Worm (Caenorhabditis elegans) whole organism, early embryonic: Measurements from ENCODE around the gene hlh-3.
A peak's percentile ranks its signal among the peaks of the same experiment; 100 is the strongest.

Source experiments
- B0310.2 ChIP-seq: sonication (generic microtip); optimal IDR thresholded peaks from 2 replicates; lab custom pipeline; 2016; ENCODE audit warnings: mild to moderate bottlenecking, missing genetic modification characterization, missing compliant biosample characterization
- F13C5.2 ChIP-seq: sonication (generic microtip); optimal IDR thresholded peaks from 2 replicates; lab custom pipeline; 2017; ENCODE audit warnings: mild to moderate bottlenecking, missing genetic modification characterization, inconsistent platforms, missing compliant biosample characterization
- aly-1 ChIP-seq: sonication (generic microtip); optimal IDR thresholded peaks from 2 replicates; lab custom pipeline; 2016; ENCODE audit warnings: missing genetic modification characterization, missing compliant biosample characterization
- ama-1 ChIP-seq: fragments of 150-350 bp; optimal IDR thresholded peaks from 2 replicates; lab custom pipeline; 2014
- ceh-13 ChIP-seq: fragments of 200-800 bp; sonication (Bioruptor generic); optimal IDR thresholded peaks from 2 replicates; lab custom pipeline; 2018; ENCODE audit warnings: mild to moderate bottlenecking, missing genetic modification characterization, missing compliant biosample characterization
- ceh-36 ChIP-seq: sonication (generic microtip); optimal IDR thresholded peaks from 2 replicates; lab custom pipeline; 2016; ENCODE audit warnings: missing genetic modification characterization, inconsistent platforms, missing compliant biosample characterization
- ets-7 ChIP-seq: sonication (generic microtip); optimal IDR thresholded peaks from 2 replicates; lab custom pipeline; 2016; ENCODE audit warnings: missing genotype, missing genetic modification characterization, missing compliant biosample characterization
- flt-1 ChIP-seq: fragments of 200-800 bp; sonication (Bioruptor generic); IDR thresholded peaks from 2 replicates; pipeline ENCODE4 v1.3.6; 2022; ENCODE audit warnings: missing genetic modification characterization, missing compliant biosample characterization
- hmbx-1 ChIP-seq: sonication (generic microtip); optimal IDR thresholded peaks from 2 replicates; lab custom pipeline; 2016; ENCODE audit warnings: mild to moderate bottlenecking, missing genetic modification characterization, missing compliant biosample characterization
- hmg-4 ChIP-seq: fragments of 200-800 bp; sonication (Bioruptor generic); optimal IDR thresholded peaks from 2 replicates; lab custom pipeline; 2018; ENCODE audit warnings: mild to moderate bottlenecking, missing genetic modification characterization, missing compliant biosample characterization
- hnd-1 ChIP-seq: sonication (generic microtip); optimal IDR thresholded peaks from 2 replicates; lab custom pipeline; 2016; ENCODE audit warnings: missing genetic modification characterization, missing compliant biosample characterization
- pes-1 ChIP-seq: fragments of 200-800 bp; sonication (Bioruptor generic); IDR thresholded peaks from 2 replicates; pipeline ENCODE4 v1.3.6; 2022; ENCODE audit warnings: missing genetic modification reagents, missing genetic modification characterization, missing compliant biosample characterization
- scrt-1 ChIP-seq: fragments of 200-800 bp; sonication (Bioruptor generic); IDR thresholded peaks from 2 replicates; pipeline ENCODE4 v1.3.6; 2022; ENCODE audit warnings: missing genetic modification characterization, missing compliant biosample characterization
- sea-1 ChIP-seq: fragments of 200-800 bp; sonication (Bioruptor generic); conservative IDR thresholded peaks from 2 replicates; pipeline ENCODE4 v1.3.6; 2022; ENCODE audit warnings: missing genetic modification characterization, missing compliant biosample characterization
- tbx-11 ChIP-seq: fragments of 200-800 bp; sonication (Bioruptor generic); IDR thresholded peaks from 2 replicates; pipeline ENCODE4 v1.3.6; 2022; ENCODE audit warnings: missing genetic modification characterization, missing compliant biosample characterization
- tbx-37 ChIP-seq: fragments of 200-800 bp; sonication (Bioruptor generic); conservative IDR thresholded peaks from 2 replicates; pipeline ENCODE4 v1.3.6; 2022; ENCODE audit warnings: missing genetic modification reagents, missing genetic modification characterization, missing compliant biosample characterization
- tra-4 ChIP-seq: sonication (generic microtip); optimal IDR thresholded peaks from 2 replicates; lab custom pipeline; 2017; ENCODE audit warnings: missing genetic modification characterization, missing compliant biosample characterization

hlh-3 gene

DNA sequence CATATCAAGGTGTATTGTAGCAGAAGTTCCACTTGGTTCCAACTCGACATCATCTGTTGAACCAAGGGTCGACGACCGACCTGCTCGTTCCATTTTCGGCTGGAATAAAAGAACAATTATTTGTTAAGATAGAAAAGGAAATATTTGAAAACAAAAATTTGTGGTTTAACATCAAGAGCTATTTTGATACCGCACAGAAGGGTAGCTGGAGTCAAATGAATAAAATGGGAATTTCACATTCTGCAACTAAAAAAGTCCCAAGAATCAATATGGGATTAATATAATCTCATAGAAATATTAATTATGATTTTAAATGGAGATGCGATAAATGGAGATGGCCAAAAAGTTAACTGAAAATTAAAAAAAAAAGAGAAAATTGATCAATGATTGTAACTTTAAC lies 12.1 kb downstream of the hlh-3 start, which contains the start of gene clh-5:
Gene clh-5, minus strand, starts transcription at position 101 of the 400 bp plus-strand sequence.
- no peak for TF ChIP-seq hmg-4
- no peak for TF ChIP-seq ceh-36 (tag; lab: Kevin White, UChicago)
- TF ChIP-seq B0310.2 = no peak
- no peak for TF ChIP-seq ama-1 (lab: Kevin White, UChicago)
- TF ChIP-seq flt-1 (GFP tag; lab: Robert Waterston, UW) = no peak
- TF ChIP-seq F13C5.2 = no peak

DNA sequence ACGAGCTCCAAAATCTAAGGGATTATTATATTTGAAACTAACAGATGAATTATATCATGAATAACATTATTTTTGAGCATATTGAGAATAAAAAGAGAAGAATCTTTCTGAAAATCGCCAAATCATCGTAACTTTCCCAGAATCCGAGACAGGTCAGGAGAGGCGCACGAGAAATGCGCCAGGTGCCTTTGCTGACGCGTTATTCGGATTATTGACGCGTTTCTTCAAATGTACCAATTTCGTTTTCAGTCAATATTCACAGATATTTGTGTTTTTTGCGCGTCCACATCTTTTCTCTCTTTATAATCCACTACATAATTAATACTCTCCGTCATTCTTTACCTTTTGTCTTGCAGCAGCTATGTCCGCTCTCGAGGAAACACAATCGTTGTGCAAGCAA lies 12.6 kb downstream of the hlh-3 start, which contains the start of gene T24H10.1:
Gene T24H10.1, plus strand, starts transcription at position 355 of the 400 bp plus-strand sequence.
- TF ChIP-seq tbx-37 (GFP tag; lab: Robert Waterston, UW) (no peak), F13C5.2 (peak; percentile 57), hmbx-1 (tag; lab: Kevin White, UChicago) (no peak), tra-4 (tag; lab: Kevin White, UChicago) (no peak), ama-1 (lab: Kevin White, UChicago) (no peak), flt-1 (GFP tag; lab: Robert Waterston, UW) (no peak), hnd-1 (tag; lab: Kevin White, UChicago) (no peak), B0310.2 (no peak), ceh-36 (tag; lab: Kevin White, UChicago) (peak; percentile 33), ceh-13 (GFP tag; lab: Kevin White, UChicago) (no peak), pes-1 (GFP tag; lab: Robert Waterston, UW) (no peak), scrt-1 (GFP tag; lab: Robert Waterston, UW) (no peak)

DNA sequence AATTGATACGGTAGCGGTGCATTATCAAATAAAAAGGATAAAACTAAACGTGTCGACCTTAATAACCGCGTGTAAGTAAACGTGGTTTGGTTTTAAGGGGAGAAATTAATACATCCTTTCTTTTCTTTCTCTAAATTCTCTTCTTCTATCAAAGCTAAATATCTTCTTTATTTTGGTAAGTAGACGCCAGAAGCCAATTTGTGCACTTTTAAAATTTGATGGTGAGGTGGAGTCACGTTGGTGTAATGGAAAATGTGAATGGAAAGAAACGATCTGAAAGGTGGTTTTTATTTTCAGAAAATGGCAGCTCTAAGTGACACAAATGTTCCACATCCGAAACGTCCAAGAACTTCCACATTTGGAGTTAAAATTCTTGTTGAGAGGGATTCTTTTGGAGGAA lies 14.4 kb downstream of the hlh-3 start, which contains the start of gene T24H10.5:
Gene T24H10.5, plus strand, starts transcription at position 301 of the 400 bp plus-strand sequence.
- no peak for TF ChIP-seq ets-7
- TF ChIP-seq hnd-1 (tag; lab: Kevin White, UChicago) = no peak
- TF ChIP-seq tbx-11 = no peak
- no peak for TF ChIP-seq sea-1 (GFP tag; lab: Robert Waterston, UW)
- TF ChIP-seq aly-1 (tag; lab: Kevin White, UChicago) = no peak
- no peak for TF ChIP-seq ceh-36 (tag; lab: Kevin White, UChicago)
- no peak for TF ChIP-seq hmbx-1 (tag; lab: Kevin White, UChicago)
- no peak for TF ChIP-seq pes-1 (GFP tag; lab: Robert Waterston, UW)
- TF ChIP-seq hmg-4 = no peak
- no peak for TF ChIP-seq tra-4 (tag; lab: Kevin White, UChicago)
- no peak for TF ChIP-seq ceh-13 (GFP tag; lab: Kevin White, UChicago)
- no peak for TF ChIP-seq F13C5.2
- TF ChIP-seq scrt-1 (GFP tag; lab: Robert Waterston, UW) = no peak
- no peak for TF ChIP-seq B0310.2
- no peak for TF ChIP-seq flt-1 (GFP tag; lab: Robert Waterston, UW)

DNA sequence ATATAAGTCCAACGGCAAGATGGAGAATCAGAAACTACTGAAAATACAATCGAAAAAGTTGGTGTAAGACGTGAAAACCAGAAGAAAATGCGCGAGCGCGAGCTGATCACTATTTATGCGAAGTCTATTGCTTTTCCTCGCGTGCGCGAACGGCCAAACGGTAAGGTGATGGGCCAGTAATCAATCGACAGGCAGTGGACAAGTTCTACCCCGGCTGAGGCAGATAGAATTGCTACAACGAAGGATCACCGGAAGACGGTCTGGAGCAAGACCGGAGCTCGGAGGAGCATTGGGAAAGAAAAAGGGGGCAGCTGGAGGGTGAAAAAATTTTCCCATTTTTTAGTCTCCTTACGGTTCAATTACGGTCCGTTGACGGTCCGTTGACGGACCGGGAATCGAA lies 16.2 kb downstream of the hlh-3 start:
- TF ChIP-seq pes-1 (GFP tag; lab: Robert Waterston, UW) = peak; percentile 76
- TF ChIP-seq flt-1 (GFP tag; lab: Robert Waterston, UW) = peak; percentile 66
- peak; percentile 79 for TF ChIP-seq scrt-1 (GFP tag; lab: Robert Waterston, UW)
- TF ChIP-seq tbx-11 = peak; percentile 71
- TF ChIP-seq tbx-37 (GFP tag; lab: Robert Waterston, UW) = 0 out of 2 replicates have a peak, but pooled peaks have one; percentile 31
- peak; percentile 66 for TF ChIP-seq sea-1 (GFP tag; lab: Robert Waterston, UW)

DNA sequence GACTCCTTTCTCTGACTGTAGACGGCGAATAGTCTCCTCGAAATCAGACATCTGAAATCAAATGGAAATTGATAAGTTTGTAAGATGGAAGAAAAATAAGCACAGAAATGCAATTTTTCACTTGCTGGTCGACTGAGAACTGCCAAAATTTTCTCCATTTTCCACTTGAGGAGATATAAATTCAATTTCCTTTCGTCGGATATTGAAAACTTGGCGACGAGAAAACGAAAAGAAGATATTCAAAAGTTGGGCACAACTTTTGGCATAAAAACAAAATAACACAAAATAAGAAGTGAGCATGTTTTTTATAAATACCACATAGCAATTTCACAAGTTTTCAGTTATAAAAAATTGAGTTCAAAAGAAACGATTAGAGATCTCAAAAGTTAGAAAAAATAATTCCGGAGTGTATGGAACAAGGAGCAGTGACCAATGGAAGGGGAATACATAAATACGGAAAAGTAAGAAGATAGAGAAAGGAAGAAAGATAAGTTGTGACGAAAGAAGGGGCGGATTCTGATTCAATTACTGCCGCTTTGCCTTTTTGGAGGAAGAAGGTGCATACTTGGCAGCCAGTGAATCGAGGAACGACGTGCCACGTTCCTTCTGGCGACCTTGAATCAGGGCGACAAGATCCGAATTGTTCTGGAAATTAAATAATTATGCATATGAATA lies 20.8 kb downstream of the hlh-3 start, which contains the start of gene dyrb-1:
Gene dyrb-1, minus strand, starts transcription at position 51 of the 675 bp plus-strand sequence.
- TF ChIP-seq ama-1 (lab: Kevin White, UChicago) = no peak

DNA sequence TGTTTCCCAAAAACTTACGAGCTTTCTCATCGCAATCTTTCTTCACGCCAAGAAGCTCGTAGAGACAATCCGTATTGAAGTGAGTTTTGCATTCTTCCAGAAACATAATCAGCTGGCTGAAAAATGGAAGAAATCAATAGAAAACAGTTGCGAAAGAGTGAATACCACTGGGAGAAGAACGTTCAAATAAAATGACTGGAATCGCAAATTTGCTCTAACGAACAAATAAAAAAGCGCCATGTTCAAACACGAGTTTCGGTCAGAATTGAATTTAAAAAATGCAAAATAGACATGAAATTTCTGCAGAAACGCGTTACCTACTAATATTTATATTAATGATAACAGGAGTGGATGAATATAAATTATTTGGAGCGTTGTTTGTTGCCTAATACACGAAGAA lies 22.0 kb downstream of the hlh-3 start, which contains the start of gene dnj-23:
Gene dnj-23, minus strand, starts transcription at position 158 of the 400 bp plus-strand sequence.
- TF ChIP-seq tbx-11 (no peak), F13C5.2 (no peak), scrt-1 (GFP tag; lab: Robert Waterston, UW) (no peak), ceh-36 (tag; lab: Kevin White, UChicago) (no peak), tbx-37 (GFP tag; lab: Robert Waterston, UW) (no peak), hnd-1 (tag; lab: Kevin White, UChicago) (no peak), flt-1 (GFP tag; lab: Robert Waterston, UW) (no peak), aly-1 (tag; lab: Kevin White, UChicago) (no peak), ama-1 (lab: Kevin White, UChicago) (no peak), ceh-13 (GFP tag; lab: Kevin White, UChicago) (no peak), hmbx-1 (tag; lab: Kevin White, UChicago) (no peak), hmg-4 (no peak)

DNA sequence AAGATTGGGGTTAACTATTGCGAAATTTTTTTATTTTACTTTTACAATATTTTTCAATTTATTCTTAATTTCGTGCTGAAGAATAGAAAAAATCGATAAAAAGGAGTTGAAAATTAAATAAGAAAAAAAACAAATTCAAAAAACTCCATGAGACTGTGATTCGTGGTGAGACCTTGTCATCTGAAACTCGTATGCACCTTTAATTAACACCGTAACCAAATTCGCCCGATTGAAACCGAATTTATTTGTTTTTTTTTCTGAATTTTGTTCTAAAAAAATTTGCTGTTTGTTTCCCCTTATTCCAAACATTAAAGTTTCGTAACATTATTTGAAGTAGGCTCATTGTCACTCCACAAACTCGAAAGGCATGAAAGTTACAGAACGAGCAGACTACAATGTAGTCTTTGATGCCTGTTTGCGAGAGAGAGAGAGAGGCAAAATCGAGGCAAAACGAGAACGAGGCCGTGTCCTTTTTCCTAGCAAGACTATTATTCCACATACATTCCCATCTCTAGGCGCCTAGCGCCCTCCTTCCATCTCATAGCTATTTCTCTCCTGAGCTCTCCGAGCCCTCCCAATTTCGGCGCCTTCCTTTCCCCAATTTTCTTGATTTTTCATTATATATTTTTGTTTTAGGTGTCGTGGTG lies 22.6 kb downstream of the hlh-3 start, which contains the start of gene T24H10.4:
Gene T24H10.4, plus strand, starts transcription at position 630 of the 647 bp plus-strand sequence.
- no peak for TF ChIP-seq B0310.2

DNA sequence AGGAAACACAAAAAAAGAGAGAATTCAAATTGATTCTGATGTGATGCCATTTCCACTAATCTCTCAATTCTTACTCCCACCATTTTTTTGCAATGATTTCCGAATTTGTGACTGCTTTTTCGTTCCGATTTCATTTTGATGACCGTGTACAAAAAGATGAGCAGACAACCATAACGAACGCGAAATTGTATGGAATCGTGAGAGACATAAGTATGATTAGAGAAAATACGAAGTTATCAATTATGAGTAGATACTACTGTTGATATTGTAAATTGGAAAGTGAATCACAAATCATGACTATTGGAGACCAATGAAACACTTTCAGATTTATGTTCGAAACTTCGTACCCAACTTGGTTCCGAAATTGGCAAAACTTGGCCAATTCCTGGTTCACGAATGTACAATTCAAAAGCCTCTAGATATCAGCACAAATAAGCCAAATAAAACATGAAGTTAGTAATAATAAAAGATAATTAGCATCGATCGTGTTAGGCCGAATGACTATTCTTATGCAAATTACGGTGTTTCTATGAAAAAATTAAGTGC lies 25.1 kb downstream of the hlh-3 start:
- TF ChIP-seq hmbx-1 (tag; lab: Kevin White, UChicago) = no peak
- TF ChIP-seq tbx-37 (GFP tag; lab: Robert Waterston, UW) = no peak
